Fruit fly (Drosophila melanogaster): ENCODE data around the gene Mybbp1A.

The Mybbp1A gene

dm6 chrX:654949-655348, 25.4 kb downstream of the Mybbp1A start:
- TF ChIP-seq CG5204 (GFP tag; optimal IDR thresholded peaks at IDR 0.05) (peak; percentile 85), Mnt (GFP tag; optimal IDR thresholded peaks at IDR 0.05) (peak; percentile 92), CG11617 (GFP tag; optimal IDR thresholded peaks at IDR 0.05) (peak; percentile 93), CG7101 (tag; optimal IDR thresholded peaks at IDR 0.05) (peak; percentile 97), pad (GFP tag; optimal IDR thresholded peaks at IDR 0.05) (peak; percentile 87), bab1 (GFP tag; optimal IDR thresholded peaks at IDR 0.05) (peak; percentile 98), ovo (GFP tag; optimal IDR thresholded peaks at IDR 0.05) (peak; percentile 94), CG33017 (tag; optimal IDR thresholded peaks at IDR 0.05) (peak; percentile 89), kay (GFP tag; ENCODE audit: borderline replicate concordance) (no peak), cnc (optimal IDR thresholded peaks at IDR 0.05) (peak in 1 of 2 experiments; percentile 10), CG12768 (GFP tag; optimal IDR thresholded peaks at IDR 0.05) (peak; percentile 94), CG7045 (GFP tag; optimal IDR thresholded peaks at IDR 0.05) (peak; percentile 88), Crg-1 (GFP tag; optimal IDR thresholded peaks at IDR 0.05) (peak; percentile 95), tj (GFP tag; optimal IDR thresholded peaks at IDR 0.05) (peak; percentile 94), CG1620 (GFP tag; optimal IDR thresholded peaks at IDR 0.05) (peak; percentile 97), Hr96 (GFP tag; optimal IDR thresholded peaks at IDR 0.05) (no peak), Clk (GFP tag; optimal IDR thresholded peaks at IDR 0.05) (peak; percentile 89), cic (GFP tag; optimal IDR thresholded peaks at IDR 0.05) (peak; percentile 86), CG14711 (tag; optimal IDR thresholded peaks at IDR 0.05) (peak; percentile 100), toe (GFP tag; optimal IDR thresholded peaks at IDR 0.05) (peak; percentile 86)

- TF ChIP-seq CG1620 (GFP tag; optimal IDR thresholded peaks at IDR 0.05) (peak; percentile 19), Hr96 (GFP tag; optimal IDR thresholded peaks at IDR 0.05) (no peak)
Observed at dm6 chrX:655492-656379, 26.2 kb downstream of the Mybbp1A start, which contains the start of the genes Hmt4-20 and SkpA. Hmt4-20 (minus strand) TSS chrX:656033. SkpA (plus strand) TSS chrX:656114.

- TF ChIP-seq bab1 (GFP tag; optimal IDR thresholded peaks at IDR 0.05) (peak; percentile 51), cic (GFP tag; optimal IDR thresholded peaks at IDR 0.05) (no peak), tj (GFP tag; optimal IDR thresholded peaks at IDR 0.05) (no peak), ovo (GFP tag; optimal IDR thresholded peaks at IDR 0.05) (peak; percentile 22), pad (GFP tag; optimal IDR thresholded peaks at IDR 0.05) (peak; percentile 82), Hr96 (GFP tag; optimal IDR thresholded peaks at IDR 0.05) (no peak)
Observed at dm6 chrX:656380-656925, 26.9 kb downstream of the Mybbp1A start.

- TF ChIP-seq CG14711 (tag; optimal IDR thresholded peaks at IDR 0.05): peak; percentile 24
- TF ChIP-seq bab1 (GFP tag; optimal IDR thresholded peaks at IDR 0.05): peak; percentile 77
- TF ChIP-seq CG5204 (GFP tag; optimal IDR thresholded peaks at IDR 0.05): no peak
- no peak for TF ChIP-seq CG33017 (tag; optimal IDR thresholded peaks at IDR 0.05)
Observed at dm6 chrX:658021-658420, 28.4 kb downstream of the Mybbp1A start.

- TF ChIP-seq tj (GFP tag; optimal IDR thresholded peaks at IDR 0.05): no peak
- TF ChIP-seq Mnt (GFP tag; optimal IDR thresholded peaks at IDR 0.05): no peak
- no peak for TF ChIP-seq CG11617 (GFP tag; optimal IDR thresholded peaks at IDR 0.05)
- TF ChIP-seq pad (GFP tag; optimal IDR thresholded peaks at IDR 0.05): no peak
- no peak for TF ChIP-seq bab1 (GFP tag; optimal IDR thresholded peaks at IDR 0.05)
- TF ChIP-seq cic (GFP tag; optimal IDR thresholded peaks at IDR 0.05): no peak
- no peak for TF ChIP-seq CG5204 (GFP tag; optimal IDR thresholded peaks at IDR 0.05)
- TF ChIP-seq CG7101 (tag; optimal IDR thresholded peaks at IDR 0.05): no peak
- TF ChIP-seq CG14711 (tag; optimal IDR thresholded peaks at IDR 0.05): no peak
- no peak for TF ChIP-seq Hr96 (GFP tag; optimal IDR thresholded peaks at IDR 0.05)
- no peak for TF ChIP-seq cnc (optimal IDR thresholded peaks at IDR 0.05)
- TF ChIP-seq CG7045 (GFP tag; optimal IDR thresholded peaks at IDR 0.05): no peak
- no peak for TF ChIP-seq Clk (GFP tag; optimal IDR thresholded peaks at IDR 0.05)
- no peak for TF ChIP-seq CG33017 (tag; optimal IDR thresholded peaks at IDR 0.05)
- TF ChIP-seq ovo (GFP tag; optimal IDR thresholded peaks at IDR 0.05): no peak
- no peak for TF ChIP-seq toe (GFP tag; optimal IDR thresholded peaks at IDR 0.05)
- no peak for TF ChIP-seq CG12768 (GFP tag; optimal IDR thresholded peaks at IDR 0.05)
- TF ChIP-seq kay (GFP tag; ENCODE audit: borderline replicate concordance): no peak
- no peak for TF ChIP-seq Crg-1 (GFP tag; optimal IDR thresholded peaks at IDR 0.05)
- TF ChIP-seq CG1620 (GFP tag; optimal IDR thresholded peaks at IDR 0.05): no peak
Observed at dm6 chrX:678503-678902, 48.9 kb downstream of the Mybbp1A start.
